Fruit fly (Drosophila melanogaster): ENCODE measurements around the gene FucTD.
"Not testable (repeated sequence)": the region's sequence is repeated elsewhere in the genome, so short reads cannot be mapped to it uniquely, and the experiment has no call there.

The FucTD gene

dm6 chr3L:1380959-1381358, 35.1 kb upstream of the FucTD start:
- TF ChIP-seq h (optimal IDR thresholded peaks at IDR 0.05), result no peak
- TF ChIP-seq Myc (optimal IDR thresholded peaks at IDR 0.05), result no peak
- TF ChIP-seq ttk (optimal IDR thresholded peaks at IDR 0.05), result no peak
- TF ChIP-seq psq (optimal IDR thresholded peaks at IDR 0.05), result no peak
- no peak for TF ChIP-seq insv (optimal IDR thresholded peaks at IDR 0.05)
- TF ChIP-seq Sin3A (optimal IDR thresholded peaks at IDR 0.05), result no peak

DNA sequence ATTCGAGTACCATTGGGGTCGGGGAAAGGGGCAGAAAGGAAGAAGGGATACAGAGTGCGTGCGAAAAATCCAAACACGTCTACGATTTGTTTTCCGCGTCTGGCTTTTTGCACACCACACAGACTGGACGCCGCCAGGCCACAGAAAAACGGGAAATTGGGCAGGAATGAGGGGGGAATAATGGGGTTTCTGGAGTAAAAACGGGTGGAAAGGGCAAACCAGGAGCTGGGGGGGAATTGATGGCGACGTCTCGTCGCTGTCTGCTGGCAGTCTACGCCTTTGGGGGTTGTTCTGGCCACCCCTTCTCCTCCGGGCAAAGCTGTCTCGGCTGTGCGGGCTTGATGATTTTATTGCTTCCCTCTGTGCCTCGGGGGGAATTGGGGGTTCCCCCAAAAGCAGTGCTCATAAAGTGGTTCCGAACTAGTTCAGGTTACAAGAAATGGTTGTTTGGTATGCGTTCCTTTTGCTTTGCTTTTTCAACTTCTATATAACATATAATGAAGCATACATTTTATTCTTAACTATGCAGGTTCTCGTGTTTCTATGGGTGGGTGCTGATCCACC, 30.3 kb upstream of the FucTD start:
- TF ChIP-seq insv (optimal IDR thresholded peaks at IDR 0.05) (no peak), h (optimal IDR thresholded peaks at IDR 0.05) (no peak), Myc (optimal IDR thresholded peaks at IDR 0.05) (no peak), Sin3A (optimal IDR thresholded peaks at IDR 0.05) (no peak), ttk (optimal IDR thresholded peaks at IDR 0.05) (no peak), psq (optimal IDR thresholded peaks at IDR 0.05) (no peak)

dm6 chr3L:1388094-1388493, 27.9 kb upstream of the FucTD start:
- TF ChIP-seq ttk (optimal IDR thresholded peaks at IDR 0.05), result no peak

dm6 chr3L:1388862-1389261, 27.2 kb upstream of the FucTD start:
- TF ChIP-seq Sin3A (optimal IDR thresholded peaks at IDR 0.05) (no peak), h (optimal IDR thresholded peaks at IDR 0.05) (no peak), psq (optimal IDR thresholded peaks at IDR 0.05) (no peak), Myc (optimal IDR thresholded peaks at IDR 0.05) (no peak), insv (optimal IDR thresholded peaks at IDR 0.05) (no peak)

- TF ChIP-seq Sin3A (optimal IDR thresholded peaks at IDR 0.05), result no peak
- TF ChIP-seq insv (optimal IDR thresholded peaks at IDR 0.05), result no peak
- TF ChIP-seq ttk (optimal IDR thresholded peaks at IDR 0.05), result no peak
- TF ChIP-seq Myc (optimal IDR thresholded peaks at IDR 0.05), result no peak
These were observed 25.6 kb upstream of the FucTD start for dm6 chr3L:1390410-1390809.

- no peak for TF ChIP-seq ttk (optimal IDR thresholded peaks at IDR 0.05)
- TF ChIP-seq Myc (optimal IDR thresholded peaks at IDR 0.05), result no peak
- TF ChIP-seq insv (optimal IDR thresholded peaks at IDR 0.05), result no peak
- TF ChIP-seq Sin3A (optimal IDR thresholded peaks at IDR 0.05), result no peak
- no peak for TF ChIP-seq h (optimal IDR thresholded peaks at IDR 0.05)
- TF ChIP-seq psq (optimal IDR thresholded peaks at IDR 0.05), result no peak
These were observed 23.8 kb upstream of the FucTD start for dm6 chr3L:1391993-1392952.

DNA sequence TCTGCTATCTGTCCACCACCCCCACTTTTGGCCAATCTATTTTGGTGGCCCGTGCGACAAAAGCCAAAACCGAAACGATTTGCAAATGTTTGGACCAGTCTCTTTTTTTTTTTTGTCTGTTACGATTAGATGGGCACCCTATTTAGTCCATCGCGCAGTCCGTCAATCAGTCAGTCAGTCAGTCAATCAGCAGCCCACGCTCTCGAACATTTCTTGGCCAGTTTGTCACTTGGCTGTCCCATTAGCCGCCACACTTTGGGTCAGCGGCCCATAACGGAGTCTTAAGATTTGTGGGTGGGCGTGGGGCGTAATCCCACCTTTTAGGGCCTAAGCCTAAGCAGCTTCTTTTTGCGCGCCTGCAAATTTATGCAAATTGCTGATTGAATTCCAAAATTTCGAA, 21.6 kb upstream of the FucTD start:
- TF ChIP-seq Myc (optimal IDR thresholded peaks at IDR 0.05) (no peak), h (optimal IDR thresholded peaks at IDR 0.05) (no peak), Sin3A (optimal IDR thresholded peaks at IDR 0.05) (no peak), psq (optimal IDR thresholded peaks at IDR 0.05) (no peak), insv (optimal IDR thresholded peaks at IDR 0.05) (no peak), ttk (optimal IDR thresholded peaks at IDR 0.05) (no peak)

dm6 chr3L:1398286-1398685, 17.7 kb upstream of the FucTD start, which contains the start of gene CG32320:
Gene CG32320, plus strand, starts transcription at chr3L:1398586.
- not testable (repeated sequence) for TF ChIP-seq ttk, Myc, insv (optimal IDR thresholded peaks at IDR 0.05)

dm6 chr3L:1401364-1401978, 14.6 kb upstream of the FucTD start:
- TF ChIP-seq h (optimal IDR thresholded peaks at IDR 0.05) (no peak), psq (optimal IDR thresholded peaks at IDR 0.05) (no peak), insv (optimal IDR thresholded peaks at IDR 0.05) (no peak), Sin3A (optimal IDR thresholded peaks at IDR 0.05) (no peak), ttk (optimal IDR thresholded peaks at IDR 0.05) (no peak), Myc (optimal IDR thresholded peaks at IDR 0.05) (no peak)

DNA sequence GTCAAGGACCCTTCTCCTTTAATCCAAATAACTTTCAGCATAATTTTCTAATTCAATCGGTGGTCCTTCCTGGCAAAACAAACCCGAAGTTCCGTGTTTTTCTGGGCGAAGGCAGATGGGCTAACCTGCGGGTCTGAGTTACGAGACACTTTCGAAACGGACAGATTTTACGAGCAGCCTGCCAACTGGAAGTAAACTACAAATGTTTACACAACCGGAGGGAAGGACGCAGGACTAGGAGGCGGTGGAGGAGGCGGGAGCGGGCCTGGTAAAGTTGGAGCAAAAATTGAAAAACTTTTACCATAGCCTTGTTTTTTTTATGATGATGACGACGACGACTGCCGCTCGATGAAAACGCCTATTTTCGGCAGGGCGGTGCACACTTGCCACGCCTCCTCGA, 13.9 kb upstream of the FucTD start:
- TF ChIP-seq Sin3A (optimal IDR thresholded peaks at IDR 0.05) (no peak), insv (optimal IDR thresholded peaks at IDR 0.05) (no peak), h (optimal IDR thresholded peaks at IDR 0.05) (no peak), psq (optimal IDR thresholded peaks at IDR 0.05) (no peak), Myc (optimal IDR thresholded peaks at IDR 0.05) (no peak), ttk (optimal IDR thresholded peaks at IDR 0.05) (no peak)

DNA sequence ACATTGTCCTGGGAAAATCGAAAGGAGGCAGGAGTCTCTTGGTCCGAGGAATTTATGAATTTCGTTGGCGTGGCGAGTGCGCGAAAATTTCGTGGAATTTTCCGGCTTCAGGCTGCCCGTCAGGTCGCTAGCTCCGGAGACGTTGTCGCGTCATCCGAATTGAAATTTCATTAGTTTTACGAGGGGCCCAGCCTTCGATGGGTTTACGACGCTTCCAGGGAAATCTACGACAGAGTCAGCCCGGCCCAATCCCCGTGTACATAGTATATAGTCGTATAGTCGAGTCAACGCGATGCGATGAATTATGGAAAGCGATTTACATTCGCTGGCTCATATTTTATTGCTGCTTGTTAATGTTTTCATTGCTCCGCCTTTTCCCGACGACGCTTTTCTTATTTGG, 11.5 kb upstream of the FucTD start:
- no peak for TF ChIP-seq ttk (optimal IDR thresholded peaks at IDR 0.05)
- no peak for TF ChIP-seq h (optimal IDR thresholded peaks at IDR 0.05)
- TF ChIP-seq Myc (optimal IDR thresholded peaks at IDR 0.05), result no peak
- TF ChIP-seq Sin3A (optimal IDR thresholded peaks at IDR 0.05), result no peak
- TF ChIP-seq psq (optimal IDR thresholded peaks at IDR 0.05), result no peak
- no peak for TF ChIP-seq insv (optimal IDR thresholded peaks at IDR 0.05)

DNA sequence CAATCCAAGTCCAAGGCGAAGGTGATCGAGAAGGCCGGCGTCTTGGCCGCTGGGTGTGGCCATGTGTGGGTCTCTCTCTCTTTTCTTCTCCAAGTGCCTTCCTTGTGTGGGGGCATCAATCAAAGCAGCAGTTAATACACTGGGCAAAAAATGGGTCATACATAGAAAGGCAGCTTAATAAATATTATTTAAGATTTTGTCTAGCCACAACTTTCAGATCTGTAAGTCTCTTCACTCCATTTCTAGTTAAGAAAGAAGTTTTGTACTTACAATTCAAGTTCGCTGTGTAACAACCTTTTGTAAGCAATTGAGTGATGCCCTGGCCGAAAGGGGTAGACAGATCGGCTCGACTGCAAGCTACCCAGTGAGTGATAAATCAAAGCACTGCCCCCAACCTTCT, 7.9 kb upstream of the FucTD start:
- TF ChIP-seq h (optimal IDR thresholded peaks at IDR 0.05) (no peak), Myc (optimal IDR thresholded peaks at IDR 0.05) (no peak)
